Worm (Caenorhabditis elegans): ENCODE results near the gene T01B7.9.

T01B7.9 gene

ce11 chrII:8740326-8740949 is 13.8 kb upstream of the T01B7.9 start:
- TF ChIP-seq lin-15B (tag; optimal IDR thresholded peaks at IDR 0.05) (no peak), lir-3 (tag; optimal IDR thresholded peaks at IDR 0.05) (no peak), lsy-2 (tag; optimal IDR thresholded peaks at IDR 0.05) (peak in 1 of 2 experiments; percentile 42), daf-8 (GFP tag; IDR thresholded peaks at IDR 0.05) (no peak), arid-1 (GFP tag; conservative IDR thresholded peaks at IDR 0.05) (no peak), lin-1 (GFP tag; IDR thresholded peaks at IDR 0.05) (peak; percentile 87), skn-1 (tag; optimal IDR thresholded peaks at IDR 0.05) (no peak), php-3 (GFP tag; IDR thresholded peaks at IDR 0.05) (no peak), ztf-11 (tag; optimal IDR thresholded peaks at IDR 0.05) (no peak), tra-1 (GFP tag; IDR thresholded peaks at IDR 0.05) (peak; percentile 84), R02D3.7 (tag; optimal IDR thresholded peaks at IDR 0.05) (no peak), ceh-20 (GFP tag; IDR thresholded peaks at IDR 0.05) (peak; percentile 40; the same call in 1 of the 2 replicates), dve-1 (tag; optimal IDR thresholded peaks at IDR 0.05; ENCODE audit: insufficient read depth) (peak; percentile 75), zfp-2 (tag; optimal IDR thresholded peaks at IDR 0.05) (no peak), madf-9 (GFP tag; conservative IDR thresholded peaks at IDR 0.05) (0 out of 2 replicates have a peak, but pooled peaks have one; percentile 27), sdz-12 (GFP tag; optimal IDR thresholded peaks at IDR 0.05) (no peak), unc-130 (GFP tag; optimal IDR thresholded peaks at IDR 0.05) (no peak), nhr-25 (tag; optimal IDR thresholded peaks at IDR 0.05; ENCODE audit: borderline replicate concordance, insufficient read depth) (no peak), F49E8.2 (tag; optimal IDR thresholded peaks at IDR 0.05; ENCODE audit: borderline replicate concordance) (no peak), D1046.2 (GFP tag; IDR thresholded peaks at IDR 0.05) (no peak), fkh-10 (GFP tag; optimal IDR thresholded peaks at IDR 0.05) (no peak), ztf-7 (tag; optimal IDR thresholded peaks at IDR 0.05) (no peak), nhr-111 (GFP tag; optimal IDR thresholded peaks at IDR 0.05) (no peak), duxl-1 (tag; optimal IDR thresholded peaks at IDR 0.05; ENCODE audit: poor library complexity) (no peak), daf-12 (tag; optimal IDR thresholded peaks at IDR 0.05) (no peak), snpc-4 (tag; optimal IDR thresholded peaks at IDR 0.05) (no peak), ceh-82 (tag; optimal IDR thresholded peaks at IDR 0.05) (no peak), Y5F2A.4 (GFP tag; optimal IDR thresholded peaks at IDR 0.05) (no peak), aly-2 (tag; optimal IDR thresholded peaks at IDR 0.05) (no peak), lin-39 (tag; optimal IDR thresholded peaks at IDR 0.05) (no peak), spr-3 (GFP tag; optimal IDR thresholded peaks at IDR 0.05) (no peak), nhr-48 (tag; optimal IDR thresholded peaks at IDR 0.05) (peak; percentile 94), dmd-6 (GFP tag; IDR thresholded peaks at IDR 0.05) (peak; percentile 98), nhr-10 (tag; optimal IDR thresholded peaks at IDR 0.05) (peak; percentile 39), mdt-29 (GFP tag; IDR thresholded peaks at IDR 0.05) (peak; percentile 62; the same call in 1 of the 2 replicates), gei-8 (GFP tag; optimal IDR thresholded peaks at IDR 0.05) (peak; percentile 52), tag-97 (GFP tag; IDR thresholded peaks at IDR 0.05) (no peak), daf-16 (GFP tag; optimal IDR thresholded peaks at IDR 0.05) (no peak), daf-16 (tag; optimal IDR thresholded peaks at IDR 0.05) (peak; percentile 83), pha-4 (GFP tag; IDR thresholded peaks at IDR 0.05) (no peak), pha-4 (tag; optimal IDR thresholded peaks at IDR 0.05) (no peak), nhr-102 (tag; optimal IDR thresholded peaks at IDR 0.05) (peak; percentile 22), vab-7 (GFP tag; IDR thresholded peaks at IDR 0.05) (no peak), fos-1 (tag; optimal IDR thresholded peaks at IDR 0.05) (no peak), dpl-1 (GFP tag; optimal IDR thresholded peaks at IDR 0.05) (no peak), pqm-1 (tag; optimal IDR thresholded peaks at IDR 0.05) (peak; percentile 81), ZK546.5 (tag; optimal IDR thresholded peaks at IDR 0.05) (no peak), nhr-11 (tag; optimal IDR thresholded peaks at IDR 0.05) (peak; percentile 14), nhr-237 (tag; optimal IDR thresholded peaks at IDR 0.05) (no peak), hif-1 (tag; optimal IDR thresholded peaks at IDR 0.05) (peak; percentile 62 to 96), F26F4.8 (GFP tag; conservative IDR thresholded peaks at IDR 0.05) (no peak)

Measured in whole organism, L4 larva.